Worm (Caenorhabditis elegans) whole organism, young adult: ENCODE data around the gene oac-22.

Experiments used
- B0261.1 ChIP-seq: sonication (generic microtip); optimal IDR thresholded peaks from 2 replicates; lab custom pipeline; 2016; ENCODE audit warnings: mild to moderate bottlenecking, missing genetic modification characterization, moderate library complexity, missing compliant biosample characterization
- B0336.3 ChIP-seq: fragments of 200-800 bp; sonication (Bioruptor generic); IDR thresholded peaks from 2 replicates; pipeline ENCODE4 v1.3.6; 2022; ENCODE audit warnings: missing genetic modification characterization, missing compliant biosample characterization
- C06A6.2 ChIP-seq: fragments of 200-800 bp; sonication (Bioruptor generic); conservative IDR thresholded peaks from 2 replicates; pipeline ENCODE4 v1.3.6; 2022; ENCODE audit warnings: missing genetic modification characterization, missing compliant biosample characterization
- C17E4.6 ChIP-seq: fragments of 200-800 bp; sonication (Bioruptor generic); IDR thresholded peaks from 2 replicates; pipeline ENCODE4 v1.3.6; 2022; ENCODE audit warnings: missing genetic modification reagents, missing genetic modification characterization, missing compliant biosample characterization
- F10E7.11 ChIP-seq: sonication (generic microtip); optimal IDR thresholded peaks from 2 replicates; lab custom pipeline; 2017; ENCODE audit warnings: mild to moderate bottlenecking, missing genetic modification characterization, moderate library complexity, missing compliant biosample characterization
- F52B5.7 ChIP-seq: sonication (generic microtip); optimal IDR thresholded peaks from 2 replicates; lab custom pipeline; 2016; ENCODE audit warnings: mild to moderate bottlenecking, missing genetic modification characterization, missing compliant biosample characterization
- F57A8.1 ChIP-seq: fragments of 200-800 bp; sonication (Bioruptor generic); optimal IDR thresholded peaks from 2 replicates; lab custom pipeline; 2018; ENCODE audit warnings: mild to moderate bottlenecking, missing genetic modification characterization, moderate library complexity, missing compliant biosample characterization
- Y67H2A.10 ChIP-seq: fragments of 200-800 bp; sonication (Bioruptor generic); conservative IDR thresholded peaks from 2 replicates; pipeline ENCODE4 v1.3.6; 2022; ENCODE audit warnings: missing genetic modification reagents, missing genetic modification characterization, missing compliant biosample characterization
- ZK185.1 ChIP-seq: sonication (generic microtip); optimal IDR thresholded peaks from 2 replicates; lab custom pipeline; 2016; ENCODE audit warnings: mild to moderate bottlenecking, missing genetic modification characterization, missing compliant biosample characterization; ENCODE audit not compliant: poor library complexity, severe bottlenecking
- ama-1 ChIP-seq, 3 experiments: fragments of 150-350 bp in 1 of 3; sonication (generic microtip) in 2 of 3; optimal IDR thresholded peaks; 2 replicates each; lab custom pipeline; 2014 to 2018; ENCODE audit warnings: missing biosample characterization in 2 of 3, missing genetic modification characterization in 2 of 3, missing genetic modification reagents in 2 of 3
- attf-6 ChIP-seq: fragments of 200-800 bp; sonication (Bioruptor generic); IDR thresholded peaks from 2 replicates; pipeline ENCODE4 v1.3.6; 2022; ENCODE audit warnings: missing genetic modification reagents, missing genetic modification characterization, missing compliant biosample characterization
- bed-2 ChIP-seq: fragments of 200-800 bp; sonication (Bioruptor generic); IDR thresholded peaks from 2 replicates; pipeline ENCODE4 v1.3.6; 2022; ENCODE audit warnings: missing genetic modification reagents, missing genetic modification characterization, missing compliant biosample characterization
- cebp-1 ChIP-seq, 2 experiments: fragments of 200-800 bp in 1 of 2; sonication (Bioruptor generic) in 1 of 2; sonication (generic microtip) in 1 of 2; IDR thresholded peaks in 1 of 2; optimal IDR thresholded peaks in 1 of 2; 2 replicates each; pipeline versions ENCODE4 v1.3.6 to Lab custom; 2017 to 2022; ENCODE audit warnings: missing compliant biosample characterization in 2 of 2, missing genetic modification characterization in 2 of 2, mild to moderate bottlenecking in 1 of 2, missing genetic modification reagents in 1 of 2, moderate library complexity in 1 of 2
- cebp-2 ChIP-seq: fragments of 200-800 bp; sonication (Bioruptor generic); IDR thresholded peaks from 2 replicates; pipeline ENCODE4 v1.3.6; 2022; ENCODE audit warnings: missing genetic modification characterization, missing compliant biosample characterization
- ceh-100 ChIP-seq: fragments of 200-800 bp; sonication (Bioruptor generic); IDR thresholded peaks from 2 replicates; pipeline ENCODE4 v1.3.6; 2022; ENCODE audit warnings: missing genetic modification reagents, missing genetic modification characterization, missing compliant biosample characterization
- ceh-40 ChIP-seq: fragments of 200-800 bp; sonication (Bioruptor generic); IDR thresholded peaks from 2 replicates; pipeline ENCODE4 v1.3.6; 2022; ENCODE audit warnings: missing genetic modification characterization, missing compliant biosample characterization
- ceh-91 ChIP-seq: fragments of 200-800 bp; sonication (Bioruptor generic); IDR thresholded peaks from 2 replicates; pipeline ENCODE4 v1.3.6; 2022; ENCODE audit warnings: missing genetic modification reagents, missing genetic modification characterization, missing compliant biosample characterization
- dox-1 ChIP-seq: fragments of 200-800 bp; sonication (Bioruptor generic); IDR thresholded peaks from 2 replicates; pipeline ENCODE4 v1.3.6; 2022; ENCODE audit warnings: missing genetic modification reagents, missing genetic modification characterization, missing compliant biosample characterization
- efl-1 ChIP-seq: fragments of 150-350 bp; optimal IDR thresholded peaks from 2 replicates; lab custom pipeline; 2014; ENCODE audit warnings: missing biosample characterization, missing genetic modification reagents, missing genetic modification characterization
- egrh-3 ChIP-seq: fragments of 200-800 bp; sonication (Bioruptor generic); IDR thresholded peaks from 2 replicates; pipeline ENCODE4 v1.3.6; 2022; ENCODE audit warnings: missing genetic modification reagents, missing genetic modification characterization, missing compliant biosample characterization
- hlh-12 ChIP-seq: sonication (generic microtip); optimal IDR thresholded peaks from 2 replicates; lab custom pipeline; 2016; ENCODE audit warnings: missing genetic modification characterization, missing compliant biosample characterization
- hmg-20 ChIP-seq: fragments of 200-800 bp; sonication (Bioruptor generic); IDR thresholded peaks from 2 replicates; pipeline ENCODE4 v1.3.6; 2022; ENCODE audit warnings: missing genetic modification reagents, missing genetic modification characterization, missing compliant biosample characterization
- hsf-1 ChIP-seq: fragments of 200-800 bp; sonication (Bioruptor generic); IDR thresholded peaks from 2 replicates; pipeline ENCODE4 v1.3.6; 2022; ENCODE audit warnings: missing genetic modification reagents, missing genetic modification characterization, missing compliant biosample characterization
- let-526 ChIP-seq: fragments of 200-800 bp; sonication (Bioruptor generic); IDR thresholded peaks from 2 replicates; pipeline ENCODE4 v1.3.6; 2022; ENCODE audit warnings: missing genetic modification reagents, missing genetic modification characterization, missing compliant biosample characterization
- lin-40 ChIP-seq: sonication (generic microtip); optimal IDR thresholded peaks from 2 replicates; lab custom pipeline; 2016; ENCODE audit warnings: missing genetic modification characterization, mild to moderate bottlenecking, missing compliant biosample characterization, missing genotype, missing genetic modification reagents
- lsy-27 ChIP-seq: sonication (generic microtip); optimal IDR thresholded peaks from 2 replicates; lab custom pipeline; 2017; ENCODE audit warnings: missing genetic modification characterization, mild to moderate bottlenecking, missing compliant biosample characterization, antibody characterized with exemption, missing genotype, borderline replicate concordance; ENCODE audit not compliant: insufficient read depth
- mel-28 ChIP-seq: sonication (generic microtip); optimal IDR thresholded peaks from 2 replicates; lab custom pipeline; 2016; ENCODE audit warnings: borderline replicate concordance, mild to moderate bottlenecking, missing genetic modification characterization, missing compliant biosample characterization
- mes-4 ChIP-seq: sonication (generic microtip); optimal IDR thresholded peaks from 2 replicates; lab custom pipeline; 2016; ENCODE audit warnings: missing genotype, missing genetic modification characterization, missing compliant biosample characterization
- pbrm-1 ChIP-seq: fragments of 200-800 bp; sonication (Bioruptor generic); IDR thresholded peaks from 2 replicates; pipeline ENCODE4 v1.3.6; 2022; ENCODE audit warnings: missing genetic modification reagents, missing genetic modification characterization, missing compliant biosample characterization
- repo-1 ChIP-seq: sonication (generic microtip); optimal IDR thresholded peaks from 2 replicates; lab custom pipeline; 2017; ENCODE audit warnings: mild to moderate bottlenecking, missing genetic modification characterization, missing compliant biosample characterization
- tbp1 ChIP-seq: fragments of 200-800 bp; sonication (Bioruptor generic); optimal IDR thresholded peaks from 2 replicates; lab custom pipeline; 2018; ENCODE audit warnings: mild to moderate bottlenecking, missing genetic modification characterization, missing compliant biosample characterization
- unc-130 ChIP-seq: sonication (generic microtip); optimal IDR thresholded peaks from 2 replicates; lab custom pipeline; 2016; ENCODE audit warnings: missing genetic modification reagents, missing genetic modification characterization, missing compliant biosample characterization
- zfh-2 ChIP-seq: fragments of 200-800 bp; sonication (Bioruptor generic); conservative IDR thresholded peaks from 2 replicates; pipeline ENCODE4 v1.3.6; 2022; ENCODE audit warnings: missing genetic modification reagents, missing genetic modification characterization, missing compliant biosample characterization
- ztf-22 ChIP-seq: fragments of 200-800 bp; sonication (Bioruptor generic); optimal IDR thresholded peaks from 2 replicates; lab custom pipeline; 2018; ENCODE audit warnings: mild to moderate bottlenecking, missing genetic modification characterization, moderate library complexity, missing compliant biosample characterization
- ztf-3 ChIP-seq: fragments of 200-800 bp; sonication (Bioruptor generic); optimal IDR thresholded peaks from 2 replicates; lab custom pipeline; 2018; ENCODE audit warnings: mild to moderate bottlenecking, missing genetic modification characterization, missing compliant biosample characterization

oac-22 gene

DNA sequence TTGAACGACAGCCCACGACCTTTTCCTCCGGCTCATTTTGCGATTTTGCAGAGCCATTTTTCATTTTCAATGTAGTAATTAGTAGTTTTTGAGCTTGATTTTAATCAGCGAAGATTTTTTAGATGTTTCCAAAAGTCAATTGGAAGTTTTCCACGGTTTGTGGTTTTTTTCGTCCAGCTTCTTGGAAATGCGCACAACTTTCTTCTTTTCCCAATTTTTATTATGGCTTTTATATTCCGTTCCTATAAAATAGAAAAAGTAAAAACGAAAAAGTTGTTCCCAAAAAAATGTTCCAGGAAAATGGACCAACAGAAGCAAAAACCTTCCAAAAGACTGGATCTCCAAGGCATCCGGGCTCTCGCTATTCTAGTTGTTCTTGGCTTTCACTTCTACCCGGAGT, at the start of gene oac-22:
Gene oac-22, plus strand, starts transcription at position 301 of the 400 bp plus-strand sequence.
- TF ChIP-seq C06A6.2 (GFP tag; lab: Robert Waterston, UW): no peak
- no peak for TF ChIP-seq mes-4
- no peak for TF ChIP-seq egrh-3 (GFP tag; lab: Robert Waterston, UW)
- no peak for TF ChIP-seq ceh-40
- no peak for TF ChIP-seq C17E4.6 (GFP tag; lab: Robert Waterston, UW)
- TF ChIP-seq cebp-2: no peak
- TF ChIP-seq, all 124 proteins: peak for 0

DNA sequence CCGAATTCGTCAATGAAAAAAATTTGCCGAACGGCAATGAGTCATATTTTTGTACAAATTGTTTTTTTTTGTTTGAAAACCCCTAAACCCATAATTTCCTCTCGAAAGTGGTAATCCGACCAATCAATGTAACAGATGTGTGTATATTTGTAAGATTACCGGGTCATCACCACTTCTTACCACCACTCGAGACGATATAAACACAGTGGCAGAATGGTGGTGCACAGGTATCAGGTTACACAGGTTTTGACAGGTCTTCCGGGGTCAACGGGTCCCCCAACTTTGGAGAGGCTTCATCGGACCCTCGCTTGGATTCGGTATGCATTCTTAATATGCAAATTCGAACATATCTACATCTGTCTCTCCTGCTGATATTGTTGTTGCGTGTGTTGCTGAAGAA, 46.8 kb upstream of the oac-22 start:
- no peak for TF ChIP-seq attf-6 (GFP tag; lab: Robert Waterston, UW)
- TF ChIP-seq bed-2: no peak
- no peak for TF ChIP-seq let-526 (GFP tag; lab: Robert Waterston, UW)
- no peak for TF ChIP-seq hsf-1
- no peak for TF ChIP-seq zfh-2
- no peak for TF ChIP-seq Y67H2A.10 (GFP tag; lab: Robert Waterston, UW)
- no peak for TF ChIP-seq ztf-22
- no peak for TF ChIP-seq F57A8.1 (GFP tag; lab: Kevin White, UChicago)
- no peak for TF ChIP-seq ztf-3 (GFP tag; lab: Kevin White, UChicago)
- TF ChIP-seq B0336.3 (GFP tag; lab: Robert Waterston, UW): no peak
- TF ChIP-seq tbp1 (GFP tag; lab: Kevin White, UChicago): no peak
- no peak for TF ChIP-seq F10E7.11 (tag; lab: Kevin White, UChicago)
- TF ChIP-seq F52B5.7 (tag; lab: Kevin White, UChicago): no peak
- TF ChIP-seq hlh-12 (tag; lab: Kevin White, UChicago): no peak
- no peak for TF ChIP-seq cebp-1 (GFP tag; IDR thresholded peaks at IDR 0.05; lab: Robert Waterston, UW)
- TF ChIP-seq cebp-1 (tag; optimal IDR thresholded peaks at IDR 0.05; lab: Kevin White, UChicago): no peak
- TF ChIP-seq lin-40 (tag; lab: Kevin White, UChicago): no peak

DNA sequence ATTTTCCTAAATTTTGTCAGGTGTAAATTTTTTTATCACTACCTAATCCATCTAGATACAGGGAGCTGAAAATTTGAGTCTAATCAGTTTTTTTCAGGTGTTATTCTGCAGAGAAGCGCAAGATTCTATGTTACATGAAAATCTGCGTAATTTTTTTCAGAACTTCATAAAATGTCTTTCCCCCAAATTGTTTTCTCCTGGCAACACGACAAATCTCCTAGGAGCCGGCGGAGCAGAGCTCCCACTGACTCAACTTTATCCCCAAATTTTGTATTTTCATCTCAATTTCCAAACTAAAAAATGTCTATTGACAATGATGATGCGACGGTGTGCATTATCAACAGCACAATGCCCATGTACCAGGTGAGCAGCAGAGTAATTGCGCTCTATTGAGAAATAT, 46.0 kb upstream of the oac-22 start, which contains the start of gene F28F9.2:
Gene F28F9.2, plus strand, starts transcription at position 301 of the 400 bp plus-strand sequence.
- TF ChIP-seq unc-130 (GFP tag; lab: Kevin White, UChicago): no peak
- no peak for TF ChIP-seq mel-28 (tag; lab: Kevin White, UChicago)
- no peak for TF ChIP-seq pbrm-1 (GFP tag; lab: Robert Waterston, UW)
- no peak for TF ChIP-seq ceh-91
- TF ChIP-seq lsy-27 (tag; lab: Kevin White, UChicago): no peak
- no peak for TF ChIP-seq repo-1 (tag; lab: Kevin White, UChicago)
- no peak for TF ChIP-seq mes-4
- no peak for TF ChIP-seq B0336.3 (GFP tag; lab: Robert Waterston, UW)
- no peak for TF ChIP-seq ZK185.1 (tag; lab: Kevin White, UChicago)
- TF ChIP-seq efl-1 (GFP tag; lab: Kevin White, UChicago): no peak
- no peak for TF ChIP-seq dox-1 (GFP tag; lab: Robert Waterston, UW)
- TF ChIP-seq ama-1 (optimal IDR thresholded peaks at IDR 0.05; lab: Kevin White, UChicago): no peak
- TF ChIP-seq ama-1 (GFP tag; optimal IDR thresholded peaks at IDR 0.05; lab: Kevin White, UChicago): no peak
- no peak for TF ChIP-seq ceh-100 (GFP tag; lab: Robert Waterston, UW)
- TF ChIP-seq B0261.1: no peak

DNA sequence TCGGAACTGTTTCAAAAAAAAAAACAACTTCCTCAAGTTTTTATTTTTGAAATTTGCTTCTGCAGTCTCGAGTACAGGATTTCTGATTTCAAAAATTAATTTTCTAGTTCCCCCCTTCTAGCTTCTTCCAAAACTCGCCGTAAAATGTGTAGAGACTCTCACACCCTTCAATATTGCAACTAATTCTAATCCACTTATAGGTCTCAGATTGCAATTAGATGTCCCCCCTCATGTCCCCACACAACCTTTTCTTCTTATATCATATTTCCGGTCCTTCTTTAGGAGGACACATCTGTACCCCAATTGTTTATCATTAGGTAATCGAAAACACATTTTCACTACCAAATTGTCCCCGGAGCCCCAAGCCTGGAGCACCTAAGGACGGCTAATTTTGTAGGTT, 45.0 kb upstream of the oac-22 start:
- TF ChIP-seq hmg-20 (GFP tag; lab: Robert Waterston, UW): no peak
